ENCODE assay signal across 1 fruit fly cellular context in the genomic region with DNA sequence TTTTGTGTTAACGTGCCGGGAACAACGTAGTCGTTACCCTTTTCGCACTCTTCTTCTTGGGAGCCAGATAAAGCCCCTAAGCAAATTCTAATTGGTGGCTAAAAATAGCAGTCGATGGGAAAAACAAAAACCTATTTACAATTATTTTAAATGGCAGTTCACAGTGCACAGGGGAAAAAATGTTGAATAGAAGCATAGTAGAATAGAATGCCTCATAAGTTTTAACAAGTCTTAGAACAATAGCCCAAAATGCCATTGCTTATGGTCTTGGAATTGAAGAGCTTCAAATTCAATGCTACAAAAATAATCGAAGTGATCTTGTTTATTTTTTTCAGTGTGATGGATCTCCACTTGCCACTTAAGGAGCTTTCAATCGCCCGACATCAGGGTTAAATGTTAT.
TF ChIP-seq lines count a peak whose summit lies in the region.

No protein-coding gene starts in this region.

TF ChIP-seq in whole organism, embryonic, 481 proteins besides CTCF, POLR2A, EP300 and RAD21 (continued from another document):
- TF ChIP-seq CG17612 (GFP tag; IDR thresholded peaks at IDR 0.05; lab: Robert Waterston, UW) (no peak), CG17385 (GFP tag; optimal IDR thresholded peaks at IDR 0.05; lab: Kevin White, UChicago) (peak; percentile 69), CG1647 (GFP tag; optimal IDR thresholded peaks at IDR 0.05; lab: Kevin White, UChicago) (peak; percentile 53), az2 (GFP tag; optimal IDR thresholded peaks at IDR 0.05; lab: Kevin White, UChicago) (peak; percentile 56), exex (tag; optimal IDR thresholded peaks at IDR 0.05; lab: Kevin White, UChicago) (peak; percentile 63), ftz-f1 (GFP tag; optimal IDR thresholded peaks at IDR 0.05; lab: Kevin White, UChicago) (peak; percentile 41), CG2202 (tag; optimal IDR thresholded peaks at IDR 0.05; lab: Kevin White, UChicago) (no peak), CG10959 (GFP tag; IDR thresholded peaks at IDR 0.05; lab: Robert Waterston, UW) (no peak), H2.0 (GFP tag; IDR thresholded peaks at IDR 0.05; lab: Robert Waterston, UW) (peak; percentile 62), hbn (GFP tag; IDR thresholded peaks at IDR 0.05; lab: Robert Waterston, UW; ENCODE audit: partially characterized antibody) (no peak), D19A (tag; optimal IDR thresholded peaks at IDR 0.05; lab: Kevin White, UChicago) (no peak), dmrt11E (tag; optimal IDR thresholded peaks at IDR 0.05; lab: Kevin White, UChicago) (peak; percentile 23), CG8478 (optimal IDR thresholded peaks at IDR 0.05; lab: Kevin White, UChicago) (no peak), CG9876 (GFP tag; optimal IDR thresholded peaks at IDR 0.05; lab: Kevin White, UChicago) (peak; percentile 19), CG1792 (GFP tag; optimal IDR thresholded peaks at IDR 0.05; lab: Kevin White, UChicago) (peak; percentile 35), CG14860 (GFP tag; IDR thresholded peaks at IDR 0.05; lab: Robert Waterston, UW; ENCODE audit: partially characterized antibody) (no peak), HmgD (GFP tag; optimal IDR thresholded peaks at IDR 0.05; lab: Kevin White, UChicago) (peak; percentile 33), klu (GFP tag; IDR thresholded peaks at IDR 0.05; lab: Robert Waterston, UW) (peak; percentile 45; the same call in 1 of the 2 replicates), Dp (GFP tag; optimal IDR thresholded peaks at IDR 0.05; lab: Kevin White, UChicago) (no peak), dm (GFP tag; optimal IDR thresholded peaks at IDR 0.05; lab: Kevin White, UChicago) (peak; percentile 43), zen2 (GFP tag; IDR thresholded peaks at IDR 0.05; lab: Robert Waterston, UW; ENCODE audit: partially characterized antibody) (no peak), CG5245 (GFP tag; optimal IDR thresholded peaks at IDR 0.05; lab: Kevin White, UChicago) (peak; percentile 30), CG30020 (tag; optimal IDR thresholded peaks at IDR 0.05; lab: Kevin White, UChicago) (no peak), Bgb (GFP tag; IDR thresholded peaks at IDR 0.05; lab: Robert Waterston, UW; ENCODE audit: partially characterized antibody) (no peak), Atf6 (GFP tag; IDR thresholded peaks at IDR 0.05; lab: Robert Waterston, UW) (peak; percentile 78), trh (GFP tag; optimal IDR thresholded peaks at IDR 0.05; lab: Kevin White, UChicago) (peak; percentile 5), jigr1 (GFP tag; IDR thresholded peaks at IDR 0.05; lab: Robert Waterston, UW) (no peak), NFAT (GFP tag; IDR thresholded peaks at IDR 0.05; lab: Robert Waterston, UW) (peak; percentile 63), shn (GFP tag; optimal IDR thresholded peaks at IDR 0.05; lab: Kevin White, UChicago) (peak; percentile 64), CG13123 (GFP tag; optimal IDR thresholded peaks at IDR 0.05; lab: Kevin White, UChicago) (no peak), Hr78 (GFP tag; optimal IDR thresholded peaks at IDR 0.05; lab: Kevin White, UChicago) (no peak), cas (GFP tag; IDR thresholded peaks at IDR 0.05; lab: Robert Waterston, UW) (0 out of 2 replicates have a peak, but pooled peaks have one; percentile 17), CG11093 (GFP tag; IDR thresholded peaks at IDR 0.05; lab: Robert Waterston, UW) (no peak), otp (GFP tag; IDR thresholded peaks at IDR 0.05; lab: Robert Waterston, UW) (peak; percentile 62; the same call in 1 of the 3 replicates), HLH54F (GFP tag; optimal IDR thresholded peaks at IDR 0.05; lab: Kevin White, UChicago) (peak; percentile 73), Dbx (GFP tag; IDR thresholded peaks at IDR 0.05; lab: Robert Waterston, UW) (peak; percentile 76; the same call in 1 of the 3 replicates), CG15269 (tag; optimal IDR thresholded peaks at IDR 0.05; lab: Kevin White, UChicago) (peak; percentile 81), ham (GFP tag; IDR thresholded peaks at IDR 0.05; lab: Robert Waterston, UW) (0 out of 2 replicates have a peak, but pooled peaks have one; percentile 23), peb (GFP tag; IDR thresholded peaks at IDR 0.05; lab: Robert Waterston, UW) (no peak), CG4854 (GFP tag; optimal IDR thresholded peaks at IDR 0.05; lab: Kevin White, UChicago) (peak; percentile 11), gsb-n (tag; optimal IDR thresholded peaks at IDR 0.05; lab: Kevin White, UChicago) (no peak), mam (GFP tag; optimal IDR thresholded peaks at IDR 0.05; lab: Kevin White, UChicago) (peak; percentile 86), so (GFP tag; IDR thresholded peaks at IDR 0.05; lab: Robert Waterston, UW) (peak; percentile 71; the same call in 2 of the 3 replicates), Bteb2 (GFP tag; optimal IDR thresholded peaks at IDR 0.05; lab: Kevin White, UChicago) (peak; percentile 64), Ssrp (tag; optimal IDR thresholded peaks at IDR 0.05; lab: Kevin White, UChicago) (no peak), CG15479 (GFP tag; optimal IDR thresholded peaks at IDR 0.05; lab: Kevin White, UChicago) (no peak), CG4360 (GFP tag; IDR thresholded peaks at IDR 0.05; lab: Robert Waterston, UW) (no peak), CG33557 (GFP tag; optimal IDR thresholded peaks at IDR 0.05; lab: Kevin White, UChicago) (no peak), Aef1 (GFP tag; IDR thresholded peaks at IDR 0.05; lab: Robert Waterston, UW) (peak; percentile 65), row (GFP tag; IDR thresholded peaks at IDR 0.05; lab: Robert Waterston, UW) (peak; percentile 81), Tbp (GFP tag; optimal IDR thresholded peaks at IDR 0.05; lab: Kevin White, UChicago) (no peak), CG32772 (GFP tag; IDR thresholded peaks at IDR 0.05; lab: Robert Waterston, UW) (peak; percentile 47; the same call in 1 of the 2 replicates), CG11085 (GFP tag; IDR thresholded peaks at IDR 0.05; lab: Robert Waterston, UW) (peak; percentile 57; the same call in 1 of the 2 replicates), Optix (GFP tag; IDR thresholded peaks at IDR 0.05; lab: Robert Waterston, UW) (peak; percentile 42; the same call in 1 of the 3 replicates), CG4328 (GFP tag; optimal IDR thresholded peaks at IDR 0.05; lab: Kevin White, UChicago) (no peak), CG5953 (GFP tag; IDR thresholded peaks at IDR 0.05; lab: Robert Waterston, UW) (no peak), E2f2 (GFP tag; IDR thresholded peaks at IDR 0.05; lab: Robert Waterston, UW) (peak; percentile 42; the same call in 1 of the 2 replicates), CG13894 (tag; optimal IDR thresholded peaks at IDR 0.05; lab: Kevin White, UChicago) (peak; percentile 55), lilli (GFP tag; optimal IDR thresholded peaks at IDR 0.05; lab: Kevin White, UChicago) (peak; percentile 77), CHES-1-like (GFP tag; optimal IDR thresholded peaks at IDR 0.05; lab: Kevin White, UChicago) (peak; percentile 82), CG43689 (GFP tag; IDR thresholded peaks at IDR 0.05; lab: Robert Waterston, UW) (no peak), ato (GFP tag; IDR thresholded peaks at IDR 0.05; lab: Robert Waterston, UW; ENCODE audit: partially characterized antibody) (no peak), CG10543 (GFP tag; optimal IDR thresholded peaks at IDR 0.05; lab: Kevin White, UChicago) (peak; percentile 38), abd-A (tag; optimal IDR thresholded peaks at IDR 0.05; lab: Kevin White, UChicago) (no peak), Lim3 (GFP tag; IDR thresholded peaks at IDR 0.05; lab: Robert Waterston, UW) (no peak), CG9817 (tag; optimal IDR thresholded peaks at IDR 0.05; lab: Kevin White, UChicago) (peak; percentile 71), vvl (GFP tag; IDR thresholded peaks at IDR 0.05; lab: Robert Waterston, UW) (peak; percentile 68), CG10366 (GFP tag; IDR thresholded peaks at IDR 0.05; lab: Robert Waterston, UW) (peak; percentile 41; the same call in 1 of the 2 replicates), sug (tag; optimal IDR thresholded peaks at IDR 0.05; lab: Kevin White, UChicago) (peak; percentile 62), ac (GFP tag; optimal IDR thresholded peaks at IDR 0.05; lab: Kevin White, UChicago) (no peak), CG15011 (GFP tag; optimal IDR thresholded peaks at IDR 0.05; lab: Kevin White, UChicago) (peak; percentile 21), CG7987 (GFP tag; optimal IDR thresholded peaks at IDR 0.05; lab: Kevin White, UChicago) (no peak), CG2129 (GFP tag; IDR thresholded peaks at IDR 0.05; lab: Robert Waterston, UW; ENCODE audit: partially characterized antibody) (no peak), al (GFP tag; IDR thresholded peaks at IDR 0.05; lab: Robert Waterston, UW) (peak; percentile 70), CG16815 (GFP tag; optimal IDR thresholded peaks at IDR 0.05; lab: Kevin White, UChicago) (peak; percentile 10), CG16863 (GFP tag; optimal IDR thresholded peaks at IDR 0.05; lab: Kevin White, UChicago) (peak; percentile 45), CG11560 (tag; IDR thresholded peaks at IDR 0.05; lab: Robert Waterston, UW) (0 out of 3 replicates have a peak, but pooled peaks have one; percentile 25), HHEX (GFP tag; optimal IDR thresholded peaks at IDR 0.05; lab: Kevin White, UChicago) (peak; percentile 67), CG7928 (GFP tag; optimal IDR thresholded peaks at IDR 0.05; lab: Kevin White, UChicago) (no peak), tgo (GFP tag; IDR thresholded peaks at IDR 0.05; lab: Robert Waterston, UW) (peak; percentile 60; the same call in 2 of the 3 replicates), Max (GFP tag; optimal IDR thresholded peaks at IDR 0.05; lab: Kevin White, UChicago) (peak; percentile 34), Rx (GFP tag; IDR thresholded peaks at IDR 0.05; lab: Robert Waterston, UW) (no peak), Neu2 (GFP tag; optimal IDR thresholded peaks at IDR 0.05; lab: Kevin White, UChicago; ENCODE audit: borderline replicate concordance) (no peak)
